Fruit fly (Drosophila melanogaster) whole organism, prepupa: ENCODE results near the gene eIF2beta.

Source experiments
- Blimp-1 ChIP-seq: fragments of 200-800 bp; sonication (Bioruptor generic); optimal IDR thresholded peaks from 3 replicates; lab custom pipeline; 2017; ENCODE audit warnings: missing biosample characterization, missing genetic modification characterization, mild to moderate bottlenecking, moderate library complexity, missing genetic modification reagents
- CG10669 ChIP-seq: fragments of 200-800 bp; sonication (Bioruptor generic); optimal IDR thresholded peaks from 3 replicates; lab custom pipeline; 2018; ENCODE audit warnings: missing biosample characterization, mild to moderate bottlenecking, missing genetic modification characterization, moderate library complexity
- CG15336 ChIP-seq: fragments of 200-800 bp; sonication (Bioruptor generic); IDR thresholded peaks from 2 replicates; pipeline ENCODE4 v1.3.6; 2022; ENCODE audit warnings: missing biosample characterization, missing genetic modification characterization
- CG6792 ChIP-seq: fragments of 200-800 bp; sonication (Bioruptor generic); optimal IDR thresholded peaks from 3 replicates; lab custom pipeline; 2016; ENCODE audit warnings: missing biosample characterization, missing genetic modification characterization
- Gug ChIP-seq: fragments of 200-800 bp; sonication (Bioruptor generic); IDR thresholded peaks from 2 replicates; pipeline ENCODE4 v1.3.6; 2022; ENCODE audit warnings: missing biosample characterization, missing genetic modification characterization
- Met ChIP-seq: fragments of 200-800 bp; sonication (Bioruptor generic); optimal IDR thresholded peaks from 3 replicates; lab custom pipeline; 2016; ENCODE audit warnings: missing biosample characterization, missing genetic modification characterization
- Sox102F ChIP-seq: fragments of 200-800 bp; sonication (Bioruptor generic); optimal IDR thresholded peaks from 2 replicates; lab custom pipeline; 2016; ENCODE audit warnings: missing biosample characterization, mild to moderate bottlenecking, missing genetic modification characterization
- dac ChIP-seq: fragments of 200-800 bp; sonication (Bioruptor generic); optimal IDR thresholded peaks from 2 replicates; lab custom pipeline; 2017; ENCODE audit warnings: missing biosample characterization, mild to moderate bottlenecking, missing genetic modification characterization
- salr ChIP-seq, 2 experiments: fragments of 200-800 bp; sonication (Bioruptor generic); optimal IDR thresholded peaks; 3 replicates each; lab custom pipeline; 2016 to 2018; ENCODE audit warnings: missing biosample characterization in 2 of 2, missing genetic modification characterization in 2 of 2, mild to moderate bottlenecking in 1 of 2
- svp ChIP-seq: fragments of 200-800 bp; sonication (Bioruptor generic); peaks from one replicate; lab custom pipeline; 2016; ENCODE audit warnings: missing biosample characterization, missing genetic modification characterization

- TF ChIP-seq dac (GFP tag; lab: Kevin White, UChicago) (no peak), Met (GFP tag; lab: Kevin White, UChicago) (no peak), CG15336 (GFP tag; lab: Robert Waterston, UW) (no peak), Sox102F (no peak), CG10669 (GFP tag; lab: Kevin White, UChicago) (no peak), Blimp-1 (GFP tag; lab: Kevin White, UChicago) (no peak), Gug (GFP tag; lab: Robert Waterston, UW) (no peak), CG6792 (GFP tag; lab: Kevin White, UChicago) (no peak), salr (GFP tag; optimal IDR thresholded peaks at IDR 0.05; lab: Kevin White, UChicago) (no peak), svp (GFP tag; lab: Kevin White, UChicago) (no peak)
These were observed 19.0 kb downstream of the eIF2beta start, which contains the start of gene CG10654 for dm6 chr3L:12507571-12507970.
